Worm (Caenorhabditis elegans): Measurements from ENCODE around the gene C37C3.1.

DNA sequence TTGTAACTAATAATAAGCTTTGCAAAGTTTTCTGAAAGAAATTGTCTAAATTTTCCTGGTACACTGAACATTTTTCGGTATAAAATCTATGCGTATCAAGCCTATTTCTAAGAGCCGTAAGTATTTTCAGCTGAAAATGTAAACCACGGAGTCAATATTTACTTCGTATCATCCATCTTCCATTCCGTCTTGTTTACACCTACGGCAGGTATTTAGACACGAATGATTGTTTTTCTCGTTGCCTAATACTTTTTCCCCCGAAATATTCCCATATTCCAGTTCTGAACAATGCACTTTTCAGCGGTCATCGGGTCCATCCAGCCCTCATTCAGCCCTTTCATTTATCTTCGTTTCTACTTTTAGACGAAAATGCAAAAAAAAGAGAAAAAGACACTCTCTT lies 10.1 kb upstream of the C37C3.1 start:
- TF ChIP-seq pag-3 (tag; optimal IDR thresholded peaks at IDR 0.05; ENCODE audit: borderline replicate concordance) (no peak), unc-86 (tag; optimal IDR thresholded peaks at IDR 0.05) (no peak), fax-1 (tag; optimal IDR thresholded peaks at IDR 0.05) (no peak), ama-1 (optimal IDR thresholded peaks at IDR 0.05) (no peak), ref-2 (tag; optimal IDR thresholded peaks at IDR 0.05) (no peak), pqm-1 (tag; optimal IDR thresholded peaks at IDR 0.05) (no peak), ceh-9 (tag; optimal IDR thresholded peaks at IDR 0.05) (no peak), madf-2 (tag; optimal IDR thresholded peaks at IDR 0.05) (no peak)

All from whole organism, late embryonic.